Fruit fly (Drosophila melanogaster) whole organism, wandering third instar larva: ENCODE measurements around the gene CG16985.
A peak's percentile ranks its signal among the peaks of the same experiment; 100 is the strongest.

Experiments
- Abd-B ChIP-seq: fragments of >200 bp; optimal IDR thresholded peaks from 2 replicates; lab custom pipeline; 2017; ENCODE audit warnings: missing biosample characterization, missing genetic modification characterization
- CG32264 ChIP-seq: fragments of 200-800 bp; sonication (Bioruptor generic); optimal IDR thresholded peaks from 2 replicates; lab custom pipeline; 2016; ENCODE audit warnings: missing biosample characterization, missing genetic modification characterization
- CG9705 ChIP-seq: fragments of 200-800 bp; sonication (Bioruptor generic); optimal IDR thresholded peaks from 2 replicates; lab custom pipeline; 2018; ENCODE audit warnings: missing biosample characterization, mild to moderate bottlenecking, missing genetic modification characterization
- CrebA ChIP-seq: fragments of 200-800 bp; sonication (Bioruptor generic); optimal IDR thresholded peaks from 2 replicates; lab custom pipeline; 2016; ENCODE audit warnings: missing biosample characterization, mild to moderate bottlenecking, missing genetic modification characterization, borderline replicate concordance
- Dfd ChIP-seq: fragments of >200 bp; optimal IDR thresholded peaks from 2 replicates; lab custom pipeline; 2017; ENCODE audit warnings: missing biosample characterization, missing genetic modification characterization
- Dif ChIP-seq: fragments of 200-275, 200-300 bp; sonication (Bioruptor generic); optimal IDR thresholded peaks from 2 replicates; lab custom pipeline; 2018; ENCODE audit warnings: missing biosample characterization, missing genetic modification characterization; ENCODE audit not compliant: partially characterized antibody
- GATAd ChIP-seq: sonication (Bioruptor generic); optimal IDR thresholded peaks from 2 replicates; lab custom pipeline; 2016; ENCODE audit warnings: missing biosample characterization, missing genetic modification characterization
- HLH106 ChIP-seq: fragments of 200-800 bp; optimal IDR thresholded peaks from 3 replicates; lab custom pipeline; 2019; ENCODE audit warnings: missing biosample characterization, mild to moderate bottlenecking, missing genetic modification characterization, moderate library complexity
- Hnf4 ChIP-seq: fragments of 200-800 bp; sonication (Bioruptor generic); optimal IDR thresholded peaks from 2 replicates; lab custom pipeline; 2016; ENCODE audit warnings: missing biosample characterization, mild to moderate bottlenecking, missing genetic modification characterization
- Hr78 ChIP-seq: fragments of >200 bp; optimal IDR thresholded peaks from 2 replicates; lab custom pipeline; 2017; ENCODE audit warnings: missing biosample characterization, missing genetic modification characterization
- Hr83 ChIP-seq: fragments of 200-300 bp; sonication (Bioruptor generic); optimal IDR thresholded peaks from 2 replicates; lab custom pipeline; 2016; ENCODE audit warnings: missing biosample characterization, mild to moderate bottlenecking, missing genetic modification characterization, moderate library complexity; ENCODE audit not compliant: poor library complexity, severe bottlenecking
- Jra ChIP-seq: sonication (Bioruptor generic); optimal IDR thresholded peaks from 2 replicates; lab custom pipeline; 2016; ENCODE audit warnings: missing biosample characterization, missing genetic modification characterization
- Mio ChIP-seq: sonication (Bioruptor generic); optimal IDR thresholded peaks from 2 replicates; lab custom pipeline; 2016; ENCODE audit warnings: missing biosample characterization, missing genetic modification characterization
- Myc ChIP-seq: fragments of >200 bp; optimal IDR thresholded peaks from 2 replicates; lab custom pipeline; 2017
- N ChIP-seq: fragments of >200 bp; optimal IDR thresholded peaks from 2 replicates; lab custom pipeline; 2018; ENCODE audit warnings: missing biosample characterization, missing external identifiers, missing genetic modification characterization
- OdsH ChIP-seq: fragments of 200-800 bp; sonication (Bioruptor generic); optimal IDR thresholded peaks from 2 replicates; lab custom pipeline; 2016; ENCODE audit warnings: missing biosample characterization, mild to moderate bottlenecking, missing genetic modification characterization
- Rel ChIP-seq, 2 experiments: fragments of 200-800 bp; sonication (Bioruptor generic) in 1 of 2; optimal IDR thresholded peaks; 2 replicates in 1 of 2; 3 replicates in 1 of 2; lab custom pipeline; 2016 to 2019; ENCODE audit warnings: mild to moderate bottlenecking in 2 of 2, missing biosample characterization in 2 of 2, missing genetic modification characterization in 2 of 2, moderate library complexity in 1 of 2
- Sp1 ChIP-seq: fragments of 200-800 bp; sonication (Bioruptor generic); optimal IDR thresholded peaks from 3 replicates; lab custom pipeline; 2019; ENCODE audit warnings: missing biosample characterization, mild to moderate bottlenecking, missing genetic modification characterization, moderate library complexity
- Vsx2 ChIP-seq: fragments of 200-300, 225-300 bp; sonication (Bioruptor generic); optimal IDR thresholded peaks from 2 replicates; lab custom pipeline; 2018; ENCODE audit warnings: missing biosample characterization, missing genetic modification characterization; ENCODE audit not compliant: partially characterized antibody
- br ChIP-seq: fragments of 200-800 bp; sonication (Bioruptor generic); optimal IDR thresholded peaks from 2 replicates; lab custom pipeline; 2016; ENCODE audit warnings: missing biosample characterization, missing genetic modification characterization
- dl ChIP-seq, 2 experiments: fragments of 175-275, 200-275 bp in 1 of 2; fragments of 200-275 bp in 1 of 2; sonication (Bioruptor generic); optimal IDR thresholded peaks; lab custom pipeline; 2018; ENCODE audit warnings: mild to moderate bottlenecking in 2 of 2, missing biosample characterization in 2 of 2, missing genetic modification characterization in 2 of 2, moderate library complexity in 2 of 2; ENCODE audit not compliant: partially characterized antibody in 2 of 2, insufficient read depth in 1 of 2
- dmrt93B ChIP-seq: fragments of 200-800 bp; sonication (Bioruptor generic); optimal IDR thresholded peaks from 2 replicates; lab custom pipeline; 2018; ENCODE audit warnings: missing biosample characterization, mild to moderate bottlenecking, missing genetic modification characterization
- dsf ChIP-seq: sonication (Bioruptor generic); optimal IDR thresholded peaks from 2 replicates; lab custom pipeline; 2016; ENCODE audit warnings: missing biosample characterization, missing genetic modification characterization, borderline replicate concordance
- ey ChIP-seq: fragments of 200-800 bp; sonication (Bioruptor generic); optimal IDR thresholded peaks from 2 replicates; lab custom pipeline; 2016; ENCODE audit warnings: missing biosample characterization, missing genetic modification characterization
- foxo ChIP-seq, 2 experiments: fragments of 200-800 bp; sonication (Bioruptor generic); optimal IDR thresholded peaks; 2 replicates in 1 of 2; 3 replicates in 1 of 2; lab custom pipeline; 2016 to 2017; ENCODE audit warnings: missing biosample characterization in 2 of 2, missing genetic modification characterization in 2 of 2
- fru ChIP-seq: fragments of 200-800 bp; sonication (Bioruptor generic); optimal IDR thresholded peaks from 3 replicates; lab custom pipeline; 2016; ENCODE audit warnings: missing biosample characterization, mild to moderate bottlenecking, missing genetic modification characterization
- h ChIP-seq: fragments of 200-800 bp; sonication (Bioruptor generic); optimal IDR thresholded peaks from 3 replicates; lab custom pipeline; 2016; ENCODE audit warnings: missing biosample characterization, mild to moderate bottlenecking, missing genetic modification characterization
- jim ChIP-seq: fragments of 175-275, 200-325 bp; sonication (Bioruptor generic); optimal IDR thresholded peaks from 2 replicates; lab custom pipeline; 2016; ENCODE audit warnings: missing biosample characterization, mild to moderate bottlenecking, missing genetic modification characterization
- lola ChIP-seq: fragments of >200 bp; optimal IDR thresholded peaks from 2 replicates; lab custom pipeline; 2017; ENCODE audit warnings: missing biosample characterization, missing genetic modification characterization
- pan ChIP-seq: fragments of >200 bp; optimal IDR thresholded peaks from 2 replicates; lab custom pipeline; 2017
- psq ChIP-seq: fragments of 200-800 bp; sonication (Bioruptor generic); optimal IDR thresholded peaks from 3 replicates; lab custom pipeline; 2017; ENCODE audit warnings: missing biosample characterization, mild to moderate bottlenecking, missing genetic modification characterization, moderate library complexity
- rgr ChIP-seq: fragments of 200-800 bp; sonication (Bioruptor generic); optimal IDR thresholded peaks from 3 replicates; lab custom pipeline; 2016; ENCODE audit warnings: missing biosample characterization, mild to moderate bottlenecking, missing genetic modification characterization
- sage ChIP-seq: fragments of 200-800 bp; sonication (Bioruptor generic); optimal IDR thresholded peaks from 2 replicates; lab custom pipeline; 2016; ENCODE audit warnings: missing biosample characterization, mild to moderate bottlenecking, missing genetic modification characterization
- sv ChIP-seq: fragments of 200-800 bp; sonication (Bioruptor generic); optimal IDR thresholded peaks from 3 replicates; lab custom pipeline; 2016; ENCODE audit warnings: missing biosample characterization, missing genetic modification characterization
- tai ChIP-seq: sonication (Bioruptor generic); optimal IDR thresholded peaks from 2 replicates; lab custom pipeline; 2016; ENCODE audit warnings: missing biosample characterization, missing genetic modification characterization
- usp ChIP-seq: fragments of >200 bp; optimal IDR thresholded peaks from 2 replicates; lab custom pipeline; 2017; ENCODE audit warnings: missing biosample characterization, missing genetic modification characterization
- woc ChIP-seq: sonication (Bioruptor generic); optimal IDR thresholded peaks from 2 replicates; lab custom pipeline; 2016; ENCODE audit warnings: missing biosample characterization, mild to moderate bottlenecking, missing genetic modification characterization

The CG16985 gene

dm6 chr3L:2608825-2609224 lies 9.7 kb downstream of the CG16985 start:
- TF ChIP-seq GATAd (GFP tag; lab: Kevin White, UChicago) = no peak
- no peak for TF ChIP-seq dsf (GFP tag; lab: Kevin White, UChicago)
- TF ChIP-seq OdsH (GFP tag; lab: Kevin White, UChicago) = no peak
- no peak for TF ChIP-seq dmrt93B (GFP tag; lab: Kevin White, UChicago)
- no peak for TF ChIP-seq psq (GFP tag; lab: Kevin White, UChicago)
- no peak for TF ChIP-seq foxo (GFP tag; optimal IDR thresholded peaks at IDR 0.05; lab: Kevin White, UChicago)
- no peak for TF ChIP-seq Sp1
- no peak for TF ChIP-seq ey
- no peak for TF ChIP-seq Dif
- no peak for TF ChIP-seq woc (GFP tag; lab: Kevin White, UChicago)
- no peak for TF ChIP-seq Hr83
- TF ChIP-seq Mio (GFP tag; lab: Kevin White, UChicago) = no peak
- no peak for TF ChIP-seq Rel (GFP tag; optimal IDR thresholded peaks at IDR 0.05; lab: Kevin White, UChicago)
- no peak for TF ChIP-seq Rel (tag; optimal IDR thresholded peaks at IDR 0.05; lab: Kevin White, UChicago)
- TF ChIP-seq sage = no peak
- no peak for TF ChIP-seq pan (lab: Kevin White, UChicago)
- no peak for TF ChIP-seq jim (GFP tag; lab: Kevin White, UChicago)
- TF ChIP-seq CG32264 (GFP tag; lab: Kevin White, UChicago) = no peak
- no peak for TF ChIP-seq Myc (lab: Kevin White, UChicago)

- TF ChIP-seq Abd-B = no peak
- TF ChIP-seq foxo (GFP tag; optimal IDR thresholded peaks at IDR 0.05; lab: Kevin White, UChicago) = no peak
- no peak for TF ChIP-seq Hr83
- no peak for TF ChIP-seq rgr (GFP tag; lab: Kevin White, UChicago)
- TF ChIP-seq Dfd (GFP tag; lab: Kevin White, UChicago) = no peak
- no peak for TF ChIP-seq Dif
- TF ChIP-seq tai (GFP tag; lab: Kevin White, UChicago) = no peak
- TF ChIP-seq Sp1 = no peak
- TF ChIP-seq dmrt93B (GFP tag; lab: Kevin White, UChicago) = no peak
- no peak for TF ChIP-seq dl (GFP tag; optimal IDR thresholded peaks at IDR 0.05; lab: Kevin White, UChicago; ENCODE audit: insufficient read depth in 1 of 2, partially characterized antibody in 2 of 2)
- no peak for TF ChIP-seq Hr78 (GFP tag; lab: Kevin White, UChicago)
- no peak for TF ChIP-seq CG32264 (GFP tag; lab: Kevin White, UChicago)
- TF ChIP-seq CG9705 = no peak
- no peak for TF ChIP-seq pan (lab: Kevin White, UChicago)
These were observed 15.1 kb downstream of the CG16985 start for dm6 chr3L:2614222-2614621.

- TF ChIP-seq HLH106 (tag; lab: Kevin White, UChicago) = no peak
- TF ChIP-seq sage = no peak
- TF ChIP-seq Hr83 = no peak
- TF ChIP-seq CG32264 (GFP tag; lab: Kevin White, UChicago) = no peak
- no peak for TF ChIP-seq CrebA
- no peak for TF ChIP-seq N
- no peak for TF ChIP-seq tai (GFP tag; lab: Kevin White, UChicago)
- no peak for TF ChIP-seq usp (GFP tag; lab: Kevin White, UChicago)
- TF ChIP-seq lola (GFP tag; lab: Kevin White, UChicago) = no peak
- TF ChIP-seq Vsx2 = no peak
- TF ChIP-seq h (GFP tag; lab: Kevin White, UChicago) = no peak
- no peak for TF ChIP-seq Dfd (GFP tag; lab: Kevin White, UChicago)
- TF ChIP-seq Rel (GFP tag; optimal IDR thresholded peaks at IDR 0.05; lab: Kevin White, UChicago) = no peak
- TF ChIP-seq Rel (tag; optimal IDR thresholded peaks at IDR 0.05; lab: Kevin White, UChicago) = no peak
- no peak for TF ChIP-seq Abd-B
- no peak for TF ChIP-seq GATAd (GFP tag; lab: Kevin White, UChicago)
- TF ChIP-seq Mio (GFP tag; lab: Kevin White, UChicago) = no peak
These were observed 30.9 kb downstream of the CG16985 start, which contains the start of gene Pxn for dm6 chr3L:2629964-2630363. Gene Pxn, minus strand, starts transcription at chr3L:2630064.

dm6 chr3L:2631406-2631805 lies 32.3 kb downstream of the CG16985 start, which contains the start of the genes CG42245 and MEP-1:
Gene CG42245, plus strand, starts transcription at chr3L:2631715.
Gene MEP-1, plus strand, starts transcription at chr3L:2631715.
- no peak for TF ChIP-seq dl (GFP tag; optimal IDR thresholded peaks at IDR 0.05; lab: Kevin White, UChicago; ENCODE audit: insufficient read depth in 1 of 2, partially characterized antibody in 2 of 2)
- TF ChIP-seq CrebA = no peak
- TF ChIP-seq sage = peak; percentile 53
- TF ChIP-seq Hnf4 (GFP tag; lab: Kevin White, UChicago) = peak; percentile 80
- peak; percentile 71 for TF ChIP-seq dsf (GFP tag; lab: Kevin White, UChicago)
- TF ChIP-seq Hr83 = peak; percentile 64
- TF ChIP-seq foxo (GFP tag; optimal IDR thresholded peaks at IDR 0.05; lab: Kevin White, UChicago) = peak; percentile 42 to 61
- peak; percentile 24 for TF ChIP-seq Sp1
- TF ChIP-seq Dif = no peak
- TF ChIP-seq Abd-B = no peak
- TF ChIP-seq Rel (GFP tag; optimal IDR thresholded peaks at IDR 0.05; lab: Kevin White, UChicago) = no peak
- TF ChIP-seq Rel (tag; optimal IDR thresholded peaks at IDR 0.05; lab: Kevin White, UChicago) = peak; percentile 50
- TF ChIP-seq jim (GFP tag; lab: Kevin White, UChicago) = no peak
- TF ChIP-seq psq (GFP tag; lab: Kevin White, UChicago) = peak; percentile 1
- peak; percentile 78 for TF ChIP-seq Jra (GFP tag; lab: Kevin White, UChicago)
- no peak for TF ChIP-seq woc (GFP tag; lab: Kevin White, UChicago)
- TF ChIP-seq OdsH (GFP tag; lab: Kevin White, UChicago) = peak; percentile 38
- no peak for TF ChIP-seq lola (GFP tag; lab: Kevin White, UChicago)
- TF ChIP-seq GATAd (GFP tag; lab: Kevin White, UChicago) = peak; percentile 86
- peak; percentile 18 for TF ChIP-seq Mio (GFP tag; lab: Kevin White, UChicago)
- TF ChIP-seq ey = peak; percentile 62
- TF ChIP-seq CG32264 (GFP tag; lab: Kevin White, UChicago) = peak; percentile 48
- TF ChIP-seq HLH106 (tag; lab: Kevin White, UChicago) = peak; percentile 35
- no peak for TF ChIP-seq Hr78 (GFP tag; lab: Kevin White, UChicago)
- no peak for TF ChIP-seq pan (lab: Kevin White, UChicago)
- no peak for TF ChIP-seq N
- TF ChIP-seq fru (GFP tag; lab: Kevin White, UChicago) = peak; percentile 66
- TF ChIP-seq h (GFP tag; lab: Kevin White, UChicago) = peak; percentile 74
- no peak for TF ChIP-seq usp (GFP tag; lab: Kevin White, UChicago)
- peak; percentile 73 for TF ChIP-seq br (GFP tag; lab: Kevin White, UChicago)
- no peak for TF ChIP-seq Vsx2
- peak; percentile 15 for TF ChIP-seq dmrt93B (GFP tag; lab: Kevin White, UChicago)
- TF ChIP-seq Dfd (GFP tag; lab: Kevin White, UChicago) = no peak
- TF ChIP-seq sv = peak; percentile 28
